Worm (Caenorhabditis elegans) whole organism, L4/young adult: Measurements from ENCODE around the gene C30G7.3.

ENCODE experiments used
- W03F9.2 ChIP-seq: fragments of 150-350 bp; optimal IDR thresholded peaks from 2 replicates; lab custom pipeline; 2014; ENCODE audit warnings: missing biosample characterization, missing genetic modification characterization
- dao-5 ChIP-seq: sonication (generic microtip); optimal IDR thresholded peaks from 2 replicates; lab custom pipeline; 2016; ENCODE audit warnings: missing genotype, missing genetic modification characterization, moderate library complexity, missing compliant biosample characterization
- him-1 ChIP-seq: sonication (generic microtip); optimal IDR thresholded peaks from 2 replicates; lab custom pipeline; 2016; ENCODE audit warnings: missing genotype, missing genetic modification reagents, missing genetic modification characterization, missing compliant biosample characterization

ce11 chrV:14978205-14978751 is 32.8 kb upstream of the C30G7.3 start, which contains the start of the genes grd-12 and F02D8.1:
- TF ChIP-seq him-1 (no peak), W03F9.2 (tag; lab: Kevin White, UChicago) (no peak), dao-5 (tag; lab: Kevin White, UChicago) (no peak)
